Worm (Caenorhabditis elegans) whole organism, late embryonic: ENCODE measurements around the gene B0024.13.

Experiments used
- F13H6.1 ChIP-seq: sonication (generic microtip); optimal IDR thresholded peaks from 2 replicates; lab custom pipeline; 2016; ENCODE audit warnings: missing genetic modification characterization, missing compliant biosample characterization
- K02D7.2 ChIP-seq: sonication (generic microtip); optimal IDR thresholded peaks from 2 replicates; lab custom pipeline; 2017; ENCODE audit warnings: mild to moderate bottlenecking, missing genetic modification characterization, missing compliant biosample characterization
- Y22D7AL.16 ChIP-seq: sonication (generic microtip); optimal IDR thresholded peaks from 2 replicates; lab custom pipeline; 2016; ENCODE audit warnings: missing genetic modification characterization, missing compliant biosample characterization
- ceh-14 ChIP-seq: sonication (generic microtip); optimal IDR thresholded peaks from 2 replicates; lab custom pipeline; 2016; ENCODE audit warnings: missing genotype, missing genetic modification characterization, missing compliant biosample characterization
- ceh-22 ChIP-seq: sonication (generic microtip); optimal IDR thresholded peaks from 2 replicates; lab custom pipeline; 2017; ENCODE audit warnings: missing biosample characterization, missing genetic modification characterization
- ceh-24 ChIP-seq: sonication (generic microtip); optimal IDR thresholded peaks from 2 replicates; lab custom pipeline; 2016; ENCODE audit warnings: mild to moderate bottlenecking, missing genetic modification characterization, missing compliant biosample characterization
- ceh-30 ChIP-seq: fragments of 150-350 bp; optimal IDR thresholded peaks from 2 replicates; lab custom pipeline; 2014; ENCODE audit warnings: missing biosample characterization, missing genetic modification characterization
- ceh-34 ChIP-seq: sonication (generic microtip); optimal IDR thresholded peaks from 2 replicates; lab custom pipeline; 2016; ENCODE audit warnings: mild to moderate bottlenecking, missing genetic modification characterization, missing compliant biosample characterization
- ceh-48 ChIP-seq: sonication (generic microtip); optimal IDR thresholded peaks from 2 replicates; lab custom pipeline; 2016; ENCODE audit warnings: missing genetic modification characterization, inconsistent platforms, missing compliant biosample characterization
- ceh-9 ChIP-seq: sonication (generic microtip); optimal IDR thresholded peaks from 2 replicates; lab custom pipeline; 2016; ENCODE audit warnings: mild to moderate bottlenecking, missing genetic modification characterization, inconsistent platforms, missing compliant biosample characterization
- dmd-4 ChIP-seq: sonication (generic microtip); optimal IDR thresholded peaks from 2 replicates; lab custom pipeline; 2016; ENCODE audit warnings: borderline replicate concordance, missing genetic modification characterization, missing compliant biosample characterization
- dve-1 ChIP-seq: sonication (generic microtip); optimal IDR thresholded peaks from 2 replicates; lab custom pipeline; 2017; ENCODE audit warnings: antibody characterized with exemption, mild to moderate bottlenecking, missing genetic modification characterization, missing compliant biosample characterization
- elt-2 ChIP-seq: sonication (generic microtip); optimal IDR thresholded peaks from 2 replicates; lab custom pipeline; 2016; ENCODE audit warnings: missing genetic modification reagents, missing genetic modification characterization, missing compliant biosample characterization
- elt-4 ChIP-seq: sonication (generic microtip); optimal IDR thresholded peaks from 2 replicates; lab custom pipeline; 2016; ENCODE audit warnings: missing genetic modification characterization, missing compliant biosample characterization
- eyg-1 ChIP-seq: sonication (generic microtip); optimal IDR thresholded peaks from 2 replicates; lab custom pipeline; 2016; ENCODE audit warnings: missing genotype, missing genetic modification characterization, missing compliant biosample characterization
- fkh-10 ChIP-seq: fragments of 150-350 bp; optimal IDR thresholded peaks from 2 replicates; lab custom pipeline; 2014; ENCODE audit warnings: missing biosample characterization, missing genetic modification reagents, missing genetic modification characterization
- hlh-13 ChIP-seq: fragments of 200-800 bp; sonication (Bioruptor generic); optimal IDR thresholded peaks from 2 replicates; lab custom pipeline; 2018; ENCODE audit warnings: mild to moderate bottlenecking, missing genetic modification characterization, missing compliant biosample characterization
- hlh-30 ChIP-seq: sonication (generic microtip); optimal IDR thresholded peaks from 2 replicates; lab custom pipeline; 2017; ENCODE audit warnings: antibody characterized with exemption, missing genetic modification characterization, missing compliant biosample characterization; ENCODE audit not compliant: insufficient read depth
- hlh-6 ChIP-seq: sonication (generic microtip); optimal IDR thresholded peaks from 2 replicates; lab custom pipeline; 2016; ENCODE audit warnings: missing genotype, missing genetic modification characterization, missing compliant biosample characterization
- hlh-8 ChIP-seq: sonication (generic microtip); optimal IDR thresholded peaks from 2 replicates; lab custom pipeline; 2016; ENCODE audit warnings: missing genotype, missing genetic modification characterization, missing compliant biosample characterization
- lin-11 ChIP-seq: fragments of 200-800 bp; sonication (Bioruptor generic); optimal IDR thresholded peaks from 2 replicates; lab custom pipeline; 2018; ENCODE audit warnings: mild to moderate bottlenecking, missing genetic modification characterization, missing compliant biosample characterization
- madf-2 ChIP-seq: sonication (generic microtip); optimal IDR thresholded peaks from 2 replicates; lab custom pipeline; 2017; ENCODE audit warnings: missing genetic modification characterization, missing compliant biosample characterization
- mec-3 ChIP-seq: sonication (generic microtip); optimal IDR thresholded peaks from 2 replicates; lab custom pipeline; 2016; ENCODE audit warnings: borderline replicate concordance, missing genetic modification characterization, missing compliant biosample characterization
- nhr-11 ChIP-seq: fragments of 150-350 bp; optimal IDR thresholded peaks from 2 replicates; lab custom pipeline; 2014; ENCODE audit warnings: missing biosample characterization, missing genetic modification characterization
- nhr-232 ChIP-seq: sonication (generic microtip); optimal IDR thresholded peaks from 2 replicates; lab custom pipeline; 2016; ENCODE audit warnings: missing genetic modification characterization, missing compliant biosample characterization
- odd-2 ChIP-seq: sonication (generic microtip); optimal IDR thresholded peaks from 2 replicates; lab custom pipeline; 2017; ENCODE audit warnings: antibody characterized with exemption, mild to moderate bottlenecking, missing genetic modification characterization, missing compliant biosample characterization
- pax-1 ChIP-seq: fragments of 150-350 bp; optimal IDR thresholded peaks from 2 replicates; lab custom pipeline; 2014; ENCODE audit warnings: missing biosample characterization, missing genetic modification characterization
- pha-4 ChIP-seq: fragments of 150-350 bp; optimal IDR thresholded peaks from 2 replicates; lab custom pipeline; 2018; ENCODE audit warnings: missing biosample characterization, missing genetic modification reagents, missing genetic modification characterization
- ref-2 ChIP-seq: sonication (generic microtip); optimal IDR thresholded peaks from 2 replicates; lab custom pipeline; 2016; ENCODE audit warnings: missing genetic modification characterization, missing compliant biosample characterization
- rnt-1 ChIP-seq: sonication (generic microtip); optimal IDR thresholded peaks from 2 replicates; lab custom pipeline; 2016; ENCODE audit warnings: missing genetic modification characterization, missing compliant biosample characterization
- sdc-2 ChIP-seq: sonication (generic microtip); optimal IDR thresholded peaks from 2 replicates; lab custom pipeline; 2016; ENCODE audit warnings: missing genotype, missing genetic modification characterization, missing compliant biosample characterization
- sox-2 ChIP-seq: fragments of 200-800 bp; sonication (Bioruptor generic); IDR thresholded peaks from 2 replicates; pipeline ENCODE4 v1.3.6; 2022; ENCODE audit warnings: missing genetic modification reagents, missing genetic modification characterization, missing compliant biosample characterization
- sox-4 ChIP-seq: sonication (generic microtip); optimal IDR thresholded peaks from 2 replicates; lab custom pipeline; 2017; ENCODE audit warnings: mild to moderate bottlenecking, missing genetic modification characterization, inconsistent platforms, missing compliant biosample characterization
- tbx-2 ChIP-seq: sonication (generic microtip); optimal IDR thresholded peaks from 2 replicates; lab custom pipeline; 2016; ENCODE audit warnings: missing genetic modification characterization, missing compliant biosample characterization
- ttx-3 ChIP-seq: sonication (generic microtip); optimal IDR thresholded peaks from 2 replicates; lab custom pipeline; 2016; ENCODE audit warnings: missing genetic modification reagents, missing genetic modification characterization, missing compliant biosample characterization
- unc-42 ChIP-seq: sonication (generic microtip); optimal IDR thresholded peaks from 2 replicates; lab custom pipeline; 2016; ENCODE audit warnings: missing genotype, missing genetic modification characterization, missing compliant biosample characterization
- zip-5 ChIP-seq: sonication (generic microtip); optimal IDR thresholded peaks from 2 replicates; lab custom pipeline; 2016; ENCODE audit warnings: missing genetic modification characterization, missing compliant biosample characterization

The B0024.13 gene

DNA sequence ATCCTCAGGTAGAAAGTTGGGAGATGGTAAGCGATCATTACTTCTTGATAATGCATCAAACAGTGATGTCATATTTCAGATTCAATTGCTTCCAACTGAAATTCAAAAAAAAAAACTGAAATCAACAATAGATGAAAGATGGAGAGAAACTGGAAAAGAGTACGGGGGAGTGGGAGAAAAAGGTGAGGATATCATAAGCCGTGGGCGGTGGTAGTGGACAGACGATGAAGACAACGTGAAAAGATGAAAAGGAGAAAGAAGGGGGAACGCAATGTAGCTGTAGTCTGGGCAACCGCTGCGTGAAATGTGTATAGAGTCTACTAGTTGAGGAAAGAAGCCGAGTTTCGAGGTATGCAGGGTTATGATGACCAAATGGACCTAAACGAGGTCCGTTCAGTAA lies 13.2 kb upstream of the B0024.13 start, which contains the start of gene che-12:
Gene che-12 (minus strand): TSS at position 101 of the 400 bp plus-strand sequence.
- TF ChIP-seq pax-1 (tag; lab: Kevin White, UChicago) (no peak), pha-4 (no peak), hlh-30 (no peak), ceh-9 (no peak), sox-4 (tag; lab: Kevin White, UChicago) (no peak), Y22D7AL.16 (no peak), dmd-4 (tag; lab: Kevin White, UChicago) (no peak), fkh-10 (GFP tag; lab: Kevin White, UChicago) (no peak), sdc-2 (tag; lab: Kevin White, UChicago) (no peak), eyg-1 (no peak), ceh-34 (tag; lab: Kevin White, UChicago) (no peak), tbx-2 (tag; lab: Kevin White, UChicago) (no peak), ceh-48 (tag; lab: Kevin White, UChicago) (no peak)

DNA sequence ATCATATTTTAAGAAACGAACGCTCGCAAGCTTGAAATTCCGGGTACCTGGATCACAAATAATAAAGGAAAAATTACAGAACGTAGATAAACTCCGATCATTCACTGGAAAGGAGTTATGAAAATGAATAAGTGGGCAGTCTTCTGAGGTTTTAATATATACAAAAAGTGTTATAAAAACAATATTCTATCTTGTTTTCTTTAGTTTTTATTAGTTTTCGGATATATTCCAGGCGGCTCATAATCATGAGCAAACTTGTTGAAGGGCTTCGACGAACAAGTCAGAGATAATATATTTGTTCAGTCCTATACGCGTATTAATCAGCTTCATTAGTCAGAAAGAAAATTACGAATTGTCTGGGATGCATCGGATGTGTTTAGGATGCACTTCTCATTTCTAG lies 6.6 kb upstream of the B0024.13 start, which contains the start of gene gcy-6:
Gene gcy-6 (minus strand): TSS at position 101 of the 400 bp plus-strand sequence.
- TF ChIP-seq sox-2 (GFP tag; lab: Robert Waterston, UW): no peak
- TF ChIP-seq nhr-11: no peak
- no peak for TF ChIP-seq lin-11
- TF ChIP-seq hlh-13: no peak
- no peak for TF ChIP-seq ttx-3 (tag; lab: Kevin White, UChicago)
- no peak for TF ChIP-seq dmd-4 (tag; lab: Kevin White, UChicago)
- TF ChIP-seq zip-5 (tag; lab: Kevin White, UChicago): no peak
- TF ChIP-seq rnt-1: no peak
- TF ChIP-seq madf-2 (tag; lab: Kevin White, UChicago): no peak
- TF ChIP-seq hlh-6 (tag; lab: Kevin White, UChicago): no peak
- TF ChIP-seq eyg-1: no peak
- TF ChIP-seq ref-2 (tag; lab: Kevin White, UChicago): no peak
- no peak for TF ChIP-seq odd-2 (tag; lab: Kevin White, UChicago)
- no peak for TF ChIP-seq ceh-30 (tag; lab: Kevin White, UChicago)
- no peak for TF ChIP-seq ceh-22
- TF ChIP-seq ceh-24 (tag; lab: Kevin White, UChicago): no peak
- no peak for TF ChIP-seq sdc-2 (tag; lab: Kevin White, UChicago)
- TF ChIP-seq elt-2 (tag; lab: Kevin White, UChicago): no peak
- TF ChIP-seq Y22D7AL.16: no peak
- no peak for TF ChIP-seq dve-1 (tag; lab: Kevin White, UChicago)

DNA sequence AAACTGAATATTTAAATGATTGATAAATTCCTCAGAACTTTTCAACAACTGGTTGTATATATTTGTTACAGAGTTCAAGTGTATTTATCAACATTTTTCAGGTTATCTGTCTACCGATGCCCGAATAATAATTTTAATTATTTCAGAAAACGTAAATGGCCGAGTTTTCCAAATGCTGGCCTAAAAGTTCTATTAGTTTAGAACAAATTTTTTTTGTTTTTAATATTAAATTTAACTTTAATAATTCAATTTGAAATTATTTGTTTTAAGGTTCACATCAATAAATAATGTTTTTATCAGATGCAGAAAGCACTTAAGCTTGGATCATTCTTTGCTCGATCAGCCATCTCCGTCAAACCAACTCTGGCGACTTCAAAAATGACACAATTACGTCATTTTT lies 6.1 kb upstream of the B0024.13 start, which contains the start of gene trx-2:
Gene trx-2 (plus strand): TSS at position 301 of the 400 bp plus-strand sequence.
- TF ChIP-seq sox-2 (GFP tag; lab: Robert Waterston, UW) (no peak), mec-3 (no peak), ceh-14 (no peak), zip-5 (tag; lab: Kevin White, UChicago) (no peak), F13H6.1 (no peak), hlh-8 (tag; lab: Kevin White, UChicago) (no peak), K02D7.2 (tag; lab: Kevin White, UChicago) (no peak), ceh-48 (tag; lab: Kevin White, UChicago) (no peak), unc-42 (no peak), hlh-13 (no peak), ttx-3 (tag; lab: Kevin White, UChicago) (no peak), sdc-2 (tag; lab: Kevin White, UChicago) (no peak), pax-1 (tag; lab: Kevin White, UChicago) (no peak)

DNA sequence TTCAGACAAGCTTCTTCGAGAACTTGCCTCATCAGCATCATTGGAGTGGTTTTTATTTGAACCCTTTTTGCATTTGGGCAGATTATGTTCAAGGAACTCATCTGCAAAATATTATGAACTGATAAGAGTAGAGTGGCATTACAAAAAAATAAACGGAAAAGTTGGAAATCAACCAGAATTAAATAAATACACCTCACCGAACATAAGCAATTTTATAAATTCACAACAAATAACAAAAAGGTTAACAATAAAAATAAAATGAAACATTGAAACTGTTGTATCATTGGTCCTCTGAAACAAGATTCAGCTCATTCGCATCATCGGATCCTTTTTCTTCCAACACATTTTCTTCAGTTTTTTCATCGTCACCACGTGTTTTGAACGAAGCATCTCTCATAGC lies 3.2 kb upstream of the B0024.13 start, which contains the start of gene asps-1:
Gene asps-1 (minus strand): TSS at position 101 of the 400 bp plus-strand sequence.
- TF ChIP-seq fkh-10 (GFP tag; lab: Kevin White, UChicago) (no peak), nhr-232 (tag; lab: Kevin White, UChicago) (no peak), mec-3 (no peak), pax-1 (tag; lab: Kevin White, UChicago) (no peak), elt-4 (tag; lab: Kevin White, UChicago) (no peak), hlh-30 (no peak), elt-2 (tag; lab: Kevin White, UChicago) (no peak), ceh-48 (tag; lab: Kevin White, UChicago) (no peak)
